Fruit fly (Drosophila melanogaster): ENCODE measurements around the gene mRpS2.

dm6 chr2L:4819995-4820394 lies 30.2 kb downstream of the mRpS2 start:
- no peak for TF ChIP-seq usp (GFP tag; optimal IDR thresholded peaks at IDR 0.05)
- TF ChIP-seq EcR (GFP tag; optimal IDR thresholded peaks at IDR 0.05), result no peak
- no peak for TF ChIP-seq psq (optimal IDR thresholded peaks at IDR 0.05)
- TF ChIP-seq CG8478 (optimal IDR thresholded peaks at IDR 0.05), result no peak

Measured in whole organism.